Worm (Caenorhabditis elegans) whole organism, mixed stage, embryonic: ENCODE measurements around the gene W07G4.2.

Experiments
- nhr-237 ChIP-seq: fragments of 150-350 bp; optimal IDR thresholded peaks from 2 replicates; lab custom pipeline; 2014; ENCODE audit warnings: missing biosample characterization, missing genetic modification characterization
- nhr-28 ChIP-seq: fragments of 150-350 bp; optimal IDR thresholded peaks from 2 replicates; lab custom pipeline; 2014; ENCODE audit warnings: missing biosample characterization, missing genetic modification characterization

DNA sequence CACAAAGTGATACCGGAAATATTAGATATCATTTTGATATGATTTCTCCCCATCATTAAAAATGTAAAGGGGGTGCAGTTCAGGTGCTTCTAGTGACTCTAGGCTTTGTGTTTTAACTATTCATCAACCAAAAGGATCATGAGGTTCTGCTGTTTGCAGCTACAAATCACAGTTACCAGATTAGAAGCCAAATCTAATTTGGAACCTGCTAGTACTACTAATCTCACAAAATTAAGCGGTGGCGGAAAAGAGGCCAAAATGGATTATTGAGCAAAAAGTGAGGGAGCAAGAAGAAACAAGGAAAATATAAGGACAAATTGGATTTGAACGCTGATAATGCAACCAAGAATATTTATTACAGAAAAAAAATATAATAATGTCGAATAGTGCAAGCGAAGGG is 37.8 kb upstream of the W07G4.2 start:
- TF ChIP-seq nhr-237 (no peak), nhr-28 (tag; lab: Kevin White, UChicago) (no peak)
